Fruit fly (Drosophila melanogaster) whole organism, prepupa: Measurements from ENCODE around the gene CG31199.

Experiments
- Blimp-1 ChIP-seq: fragments of 200-800 bp; sonication (Bioruptor generic); optimal IDR thresholded peaks from 3 replicates; lab custom pipeline; 2017; ENCODE audit warnings: missing biosample characterization, missing genetic modification characterization, mild to moderate bottlenecking, moderate library complexity, missing genetic modification reagents
- CG10631 ChIP-seq: fragments of 200-800 bp; sonication (Bioruptor generic); optimal IDR thresholded peaks from 2 replicates; lab custom pipeline; 2016; ENCODE audit warnings: missing biosample characterization, missing genetic modification characterization
- CG10669 ChIP-seq: fragments of 200-800 bp; sonication (Bioruptor generic); optimal IDR thresholded peaks from 3 replicates; lab custom pipeline; 2018; ENCODE audit warnings: missing biosample characterization, mild to moderate bottlenecking, missing genetic modification characterization, moderate library complexity
- CG11294 ChIP-seq: fragments of 200-800 bp; sonication (Bioruptor generic); IDR thresholded peaks from 2 replicates; pipeline ENCODE4 v1.3.6; 2022; ENCODE audit warnings: missing biosample characterization, missing genetic modification characterization
- CG11762 ChIP-seq: fragments of 200-800 bp; sonication (Bioruptor generic); optimal IDR thresholded peaks from 3 replicates; lab custom pipeline; 2016; ENCODE audit warnings: missing biosample characterization, missing genetic modification characterization; ENCODE audit not compliant: insufficient read depth
- CG11902 ChIP-seq: fragments of 200-800 bp; sonication (Bioruptor generic); optimal IDR thresholded peaks from 3 replicates; lab custom pipeline; 2016; ENCODE audit warnings: missing biosample characterization, missing genetic modification characterization
- CG1621 ChIP-seq: fragments of 200-800 bp; sonication (Bioruptor generic); optimal IDR thresholded peaks from 3 replicates; lab custom pipeline; 2018; ENCODE audit warnings: missing biosample characterization, mild to moderate bottlenecking, missing genetic modification characterization
- CG16779 ChIP-seq: fragments of 200-800 bp; sonication (Bioruptor generic); optimal IDR thresholded peaks from 3 replicates; lab custom pipeline; 2017; ENCODE audit warnings: missing biosample characterization, mild to moderate bottlenecking, missing genetic modification characterization
- CG3032 ChIP-seq: fragments of 200-800 bp; optimal IDR thresholded peaks from 2 replicates; lab custom pipeline; 2019; ENCODE audit warnings: missing biosample characterization, mild to moderate bottlenecking, missing genetic modification characterization, moderate library complexity
- CG31627 ChIP-seq: fragments of 200-800 bp; sonication (Bioruptor generic); optimal IDR thresholded peaks from 3 replicates; lab custom pipeline; 2016; ENCODE audit warnings: missing biosample characterization, missing genetic modification characterization
- CG32006 ChIP-seq: fragments of 200-800 bp; sonication (Bioruptor generic); optimal IDR thresholded peaks from 3 replicates; lab custom pipeline; 2017; ENCODE audit warnings: missing biosample characterization, mild to moderate bottlenecking, missing genetic modification characterization
- CG34406 ChIP-seq: fragments of 200-800 bp; sonication (Bioruptor generic); optimal IDR thresholded peaks from 3 replicates; lab custom pipeline; 2016; ENCODE audit warnings: missing biosample characterization, missing genetic modification characterization
- CG3919 ChIP-seq: fragments of 200-800 bp; sonication (Bioruptor generic); optimal IDR thresholded peaks from 3 replicates; lab custom pipeline; 2016; ENCODE audit warnings: missing biosample characterization, missing genetic modification characterization
- CG4318 ChIP-seq: fragments of 200-800 bp; sonication (Bioruptor generic); optimal IDR thresholded peaks from 3 replicates; lab custom pipeline; 2017; ENCODE audit warnings: missing biosample characterization, mild to moderate bottlenecking, missing genetic modification characterization
- CG6792 ChIP-seq: fragments of 200-800 bp; sonication (Bioruptor generic); optimal IDR thresholded peaks from 3 replicates; lab custom pipeline; 2016; ENCODE audit warnings: missing biosample characterization, missing genetic modification characterization
- CG6808 ChIP-seq: fragments of 200-800 bp; sonication (Bioruptor generic); optimal IDR thresholded peaks from 3 replicates; lab custom pipeline; 2017; ENCODE audit warnings: missing biosample characterization, missing genetic modification characterization, mild to moderate bottlenecking, moderate library complexity, missing genetic modification reagents
- CG6854 ChIP-seq: fragments of 200-800 bp; sonication (Bioruptor generic); optimal IDR thresholded peaks from 2 replicates; lab custom pipeline; 2017; ENCODE audit warnings: missing biosample characterization, mild to moderate bottlenecking, missing genetic modification characterization
- CG7368 ChIP-seq: fragments of 200-800 bp; sonication (Bioruptor generic); optimal IDR thresholded peaks from 3 replicates; lab custom pipeline; 2016; ENCODE audit warnings: missing biosample characterization, missing genetic modification characterization
- CG8119 ChIP-seq: fragments of 200-800 bp; sonication (Bioruptor generic); IDR thresholded peaks from 3 replicates; pipeline ENCODE4 v1.3.6; 2022; ENCODE audit warnings: missing biosample characterization, missing genetic modification characterization
- CG8319 ChIP-seq: fragments of 200-800 bp; sonication (Bioruptor generic); optimal IDR thresholded peaks from 3 replicates; lab custom pipeline; 2016; ENCODE audit warnings: missing biosample characterization, missing genetic modification characterization
- Eip75B ChIP-seq: fragments of 200-800 bp; sonication (Bioruptor generic); optimal IDR thresholded peaks from 3 replicates; lab custom pipeline; 2016; ENCODE audit warnings: missing biosample characterization, missing genetic modification characterization
- Eip78C ChIP-seq: fragments of 200-800 bp; sonication (Bioruptor generic); peaks from one replicate; lab custom pipeline; 2016; ENCODE audit warnings: missing biosample characterization, missing genetic modification characterization
- Ets21C ChIP-seq: fragments of 200-800 bp; sonication (Bioruptor generic); optimal IDR thresholded peaks from 3 replicates; lab custom pipeline; 2016; ENCODE audit warnings: missing biosample characterization, missing genetic modification characterization
- Ets96B ChIP-seq: fragments of 200-800 bp; optimal IDR thresholded peaks from 2 replicates; lab custom pipeline; 2019; ENCODE audit warnings: missing biosample characterization, mild to moderate bottlenecking, missing genetic modification characterization, moderate library complexity
- Gug ChIP-seq: fragments of 200-800 bp; sonication (Bioruptor generic); IDR thresholded peaks from 2 replicates; pipeline ENCODE4 v1.3.6; 2022; ENCODE audit warnings: missing biosample characterization, missing genetic modification characterization
- Hr38 ChIP-seq: sonication (Bioruptor generic); optimal IDR thresholded peaks from 2 replicates; lab custom pipeline; 2016; ENCODE audit warnings: missing biosample characterization, missing genetic modification characterization
- Hr4 ChIP-seq: fragments of 200-800 bp; sonication (Bioruptor generic); optimal IDR thresholded peaks from 3 replicates; lab custom pipeline; 2016; ENCODE audit warnings: missing biosample characterization, missing genetic modification characterization
- Lpt ChIP-seq: fragments of 200-800 bp; sonication (Bioruptor generic); optimal IDR thresholded peaks from 3 replicates; lab custom pipeline; 2016; ENCODE audit warnings: missing biosample characterization, missing genetic modification characterization
- OdsH ChIP-seq: fragments of 200-800 bp; sonication (Bioruptor generic); optimal IDR thresholded peaks from 3 replicates; lab custom pipeline; 2016; ENCODE audit warnings: missing biosample characterization, missing genetic modification characterization
- Smox ChIP-seq: fragments of 200-800 bp; sonication (Bioruptor generic); optimal IDR thresholded peaks from 3 replicates; lab custom pipeline; 2016; ENCODE audit warnings: missing biosample characterization, missing genetic modification characterization
- Sox14 ChIP-seq: fragments of 200-800 bp; sonication (Bioruptor generic); optimal IDR thresholded peaks from 3 replicates; lab custom pipeline; 2016; ENCODE audit warnings: missing biosample characterization, missing genetic modification characterization
- Sox15 ChIP-seq: fragments of 200-800 bp; sonication (Bioruptor generic); optimal IDR thresholded peaks from 3 replicates; lab custom pipeline; 2016; ENCODE audit warnings: missing biosample characterization, missing genetic modification characterization
- cyc ChIP-seq: fragments of 200-800 bp; sonication (Bioruptor generic); optimal IDR thresholded peaks from 3 replicates; lab custom pipeline; 2016; ENCODE audit warnings: missing biosample characterization, missing genetic modification characterization
- dsx ChIP-seq: fragments of 200-800 bp; optimal IDR thresholded peaks from 3 replicates; lab custom pipeline; 2019; ENCODE audit warnings: missing biosample characterization, mild to moderate bottlenecking, missing genetic modification characterization, moderate library complexity; ENCODE audit not compliant: poor library complexity, severe bottlenecking
- eg ChIP-seq: fragments of 200-800 bp; sonication (Bioruptor generic); IDR thresholded peaks from 3 replicates; pipeline ENCODE4 v1.3.6; 2022; ENCODE audit warnings: missing biosample characterization, missing genetic modification characterization
- fd59A ChIP-seq: fragments of 200-800 bp; sonication (Bioruptor generic); optimal IDR thresholded peaks from 2 replicates; lab custom pipeline; 2017; ENCODE audit warnings: missing biosample characterization, mild to moderate bottlenecking, missing genetic modification characterization, missing genetic modification reagents
- fd85E ChIP-seq: fragments of 200-800 bp; sonication (Bioruptor generic); optimal IDR thresholded peaks from 3 replicates; lab custom pipeline; 2016; ENCODE audit warnings: missing biosample characterization, missing genetic modification characterization
- lz ChIP-seq: fragments of 200-800 bp; sonication (Bioruptor generic); optimal IDR thresholded peaks from 3 replicates; lab custom pipeline; 2016; ENCODE audit warnings: missing biosample characterization, missing genetic modification characterization
- net ChIP-seq: fragments of 200-800 bp; sonication (Bioruptor generic); optimal IDR thresholded peaks from 3 replicates; lab custom pipeline; 2016; ENCODE audit warnings: missing biosample characterization, missing genetic modification characterization
- pdm3 ChIP-seq: fragments of 200-800 bp; sonication (Bioruptor generic); optimal IDR thresholded peaks from 3 replicates; lab custom pipeline; 2016; ENCODE audit warnings: missing biosample characterization, missing genetic modification characterization
- salr ChIP-seq, 2 experiments: fragments of 200-800 bp; sonication (Bioruptor generic); optimal IDR thresholded peaks; 3 replicates each; lab custom pipeline; 2016 to 2018; ENCODE audit warnings: missing biosample characterization in 2 of 2, missing genetic modification characterization in 2 of 2, mild to moderate bottlenecking in 1 of 2
- spab ChIP-seq: fragments of 200-800 bp; sonication (Bioruptor generic); optimal IDR thresholded peaks from 2 replicates; lab custom pipeline; 2017; ENCODE audit warnings: missing biosample characterization, mild to moderate bottlenecking, missing genetic modification characterization, missing genetic modification reagents
- ss ChIP-seq, 2 experiments: fragments of 200-800 bp; sonication (Bioruptor generic); optimal IDR thresholded peaks; 2 replicates in 1 of 2; 3 replicates in 1 of 2; lab custom pipeline; 2017 to 2018; ENCODE audit warnings: mild to moderate bottlenecking in 2 of 2, missing biosample characterization in 2 of 2, missing genetic modification characterization in 2 of 2, moderate library complexity in 1 of 2
- vri ChIP-seq: fragments of 200-800 bp; sonication (Bioruptor generic); optimal IDR thresholded peaks from 3 replicates; lab custom pipeline; 2016; ENCODE audit warnings: missing biosample characterization, mild to moderate bottlenecking, missing genetic modification characterization

CG31199 gene

DNA sequence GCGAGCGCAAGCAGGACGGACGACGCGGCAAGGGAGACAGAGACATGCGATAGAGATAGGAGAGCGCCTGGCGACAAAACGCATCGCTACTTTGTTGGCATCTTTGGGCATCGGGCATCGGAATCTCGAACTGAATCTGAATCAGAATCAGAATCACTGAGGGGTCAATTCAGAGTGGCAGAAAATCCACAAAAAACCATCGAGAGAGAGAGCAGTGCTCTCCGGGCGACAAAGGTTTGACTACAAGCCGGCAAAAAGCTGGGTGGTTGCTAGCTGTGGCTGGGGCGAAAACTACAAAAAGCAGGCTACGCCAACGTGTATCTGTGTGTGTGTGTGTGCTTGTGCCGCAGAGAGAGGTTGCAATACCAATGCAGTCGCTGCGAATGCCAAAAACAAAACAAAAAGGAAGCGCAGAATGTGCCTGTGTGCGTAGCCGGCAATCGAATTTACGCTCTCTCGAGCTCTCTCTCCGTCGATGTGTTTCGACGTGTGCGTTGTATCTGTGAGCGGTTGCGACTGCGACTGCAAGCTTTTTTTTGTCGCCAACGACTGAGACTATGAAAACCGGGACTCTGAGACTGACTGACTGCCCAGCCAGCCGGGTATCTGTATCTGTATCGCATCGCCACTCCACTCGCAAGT lies 34.7 kb upstream of the CG31199 start (continued):
- peak; percentile 97 for TF ChIP-seq CG16779 (tag; lab: Kevin White, UChicago)
- TF ChIP-seq CG31627: no peak
- TF ChIP-seq CG7368 (GFP tag; lab: Kevin White, UChicago): peak; percentile 88
- TF ChIP-seq CG11902 (GFP tag; lab: Kevin White, UChicago): no peak
- peak; percentile 88 for TF ChIP-seq CG10669
- TF ChIP-seq vri: peak; percentile 93
- TF ChIP-seq OdsH (GFP tag; lab: Kevin White, UChicago): peak; percentile 71
- peak; percentile 90 for TF ChIP-seq Lpt
- peak; percentile 73 for TF ChIP-seq Blimp-1 (GFP tag; lab: Kevin White, UChicago)
- no peak for TF ChIP-seq Sox15
- peak; percentile 52 for TF ChIP-seq Hr4 (GFP tag; lab: Kevin White, UChicago)
- peak; percentile 79 for TF ChIP-seq CG32006 (GFP tag; lab: Kevin White, UChicago)
- no peak for TF ChIP-seq Hr38 (GFP tag; lab: Kevin White, UChicago)
- TF ChIP-seq Ets96B: peak; percentile 95
- peak; percentile 98 for TF ChIP-seq eg (GFP tag; lab: Robert Waterston, UW)
- TF ChIP-seq Sox14: peak; percentile 71
- TF ChIP-seq CG34406 (GFP tag; lab: Kevin White, UChicago): peak; percentile 83
- peak; percentile 98 for TF ChIP-seq fd85E (GFP tag; lab: Kevin White, UChicago)
- TF ChIP-seq fd59A (GFP tag; lab: Kevin White, UChicago): peak; percentile 83
- peak; percentile 84 for TF ChIP-seq Eip75B (GFP tag; lab: Kevin White, UChicago)
- peak; percentile 89 for TF ChIP-seq CG11294 (GFP tag; lab: Robert Waterston, UW)
- TF ChIP-seq CG10631 (GFP tag; lab: Kevin White, UChicago): no peak
- TF ChIP-seq CG3032: peak; percentile 87
- TF ChIP-seq pdm3 (GFP tag; lab: Kevin White, UChicago): peak; percentile 70
- peak; percentile 17 for TF ChIP-seq cyc (GFP tag; lab: Kevin White, UChicago)
- TF ChIP-seq CG4318 (GFP tag; lab: Kevin White, UChicago): peak; percentile 7
- TF ChIP-seq Ets21C (GFP tag; lab: Kevin White, UChicago): peak; percentile 31
- TF ChIP-seq CG8119: peak; percentile 98
- TF ChIP-seq, all 60 proteins: peak for 53

- no peak for TF ChIP-seq CG34406 (GFP tag; lab: Kevin White, UChicago)
- TF ChIP-seq eg (GFP tag; lab: Robert Waterston, UW): no peak
- TF ChIP-seq Eip78C (GFP tag; lab: Kevin White, UChicago): peak; percentile 59
- no peak for TF ChIP-seq CG6792 (GFP tag; lab: Kevin White, UChicago)
- peak; percentile 75 for TF ChIP-seq CG1621 (tag; lab: Kevin White, UChicago)
- peak in 1 of 2 experiments; percentile 25 for TF ChIP-seq ss (GFP tag; optimal IDR thresholded peaks at IDR 0.05; lab: Kevin White, UChicago)
- peak; percentile 49 for TF ChIP-seq dsx (GFP tag; lab: Kevin White, UChicago)
- TF ChIP-seq CG8319 (GFP tag; lab: Kevin White, UChicago): no peak
Measured at dm6 chr3R:20774125-20774524, 30.5 kb upstream of the CG31199 start.

- TF ChIP-seq CG6854 (GFP tag; lab: Kevin White, UChicago) (no peak), Sox14 (peak; percentile 29), fd59A (GFP tag; lab: Kevin White, UChicago) (peak; percentile 17), lz (GFP tag; lab: Kevin White, UChicago) (peak; percentile 27), CG11902 (GFP tag; lab: Kevin White, UChicago) (no peak), CG8319 (GFP tag; lab: Kevin White, UChicago) (no peak), Gug (GFP tag; lab: Robert Waterston, UW) (no peak), spab (peak; percentile 36), Blimp-1 (GFP tag; lab: Kevin White, UChicago) (no peak), CG8119 (0 out of 3 replicates have a peak, but pooled peaks have one; percentile 17), CG6792 (GFP tag; lab: Kevin White, UChicago) (peak; percentile 42), CG3919 (GFP tag; lab: Kevin White, UChicago) (peak; percentile 59), net (peak; percentile 6), vri (no peak), CG7368 (GFP tag; lab: Kevin White, UChicago) (peak; percentile 63), Ets96B (peak; percentile 47), CG4318 (GFP tag; lab: Kevin White, UChicago) (no peak), OdsH (GFP tag; lab: Kevin White, UChicago) (peak; percentile 30), cyc (GFP tag; lab: Kevin White, UChicago) (peak; percentile 0), CG6808 (GFP tag; lab: Kevin White, UChicago) (peak; percentile 51), Eip78C (GFP tag; lab: Kevin White, UChicago) (peak; percentile 86), ss (GFP tag; optimal IDR thresholded peaks at IDR 0.05; lab: Kevin White, UChicago) (peak; percentile 56 to 64), CG11294 (GFP tag; lab: Robert Waterston, UW) (no peak), CG16779 (tag; lab: Kevin White, UChicago) (no peak), Smox (no peak), Lpt (no peak), salr (GFP tag; optimal IDR thresholded peaks at IDR 0.05; lab: Kevin White, UChicago) (no peak), CG11762 (no peak), eg (GFP tag; lab: Robert Waterston, UW) (no peak; the same call in 2 of the 3 replicates)
Measured at dm6 chr3R:20773174-20773573, 29.5 kb upstream of the CG31199 start.
